Worm (Caenorhabditis elegans) whole organism, midembryonic: ENCODE results near the gene erp-44.2.

Source experiments
- T22C8.4 ChIP-seq: fragments of 200-800 bp; sonication (Bioruptor generic); IDR thresholded peaks from 2 replicates; pipeline ENCODE4 v1.3.6; 2022; ENCODE audit warnings: missing genetic modification characterization, missing compliant biosample characterization
- cog-1 ChIP-seq: sonication (generic microtip); optimal IDR thresholded peaks from 2 replicates; lab custom pipeline; 2016; ENCODE audit warnings: missing genetic modification characterization, missing compliant biosample characterization
- flt-1 ChIP-seq: fragments of 200-800 bp; sonication (Bioruptor generic); IDR thresholded peaks from 2 replicates; pipeline ENCODE4 v1.3.6; 2022; ENCODE audit warnings: missing genetic modification characterization, missing compliant biosample characterization
- ztf-23 ChIP-seq: fragments of 200-800 bp; sonication (Bioruptor generic); IDR thresholded peaks from 2 replicates; pipeline ENCODE4 v1.3.6; 2022; ENCODE audit warnings: missing genetic modification reagents, missing genetic modification characterization, missing compliant biosample characterization
- ztf-29 ChIP-seq: fragments of 200-800 bp; sonication (Bioruptor generic); IDR thresholded peaks from 2 replicates; pipeline ENCODE4 v1.3.6; 2022; ENCODE audit warnings: missing genetic modification reagents, missing genetic modification characterization, missing compliant biosample characterization

DNA sequence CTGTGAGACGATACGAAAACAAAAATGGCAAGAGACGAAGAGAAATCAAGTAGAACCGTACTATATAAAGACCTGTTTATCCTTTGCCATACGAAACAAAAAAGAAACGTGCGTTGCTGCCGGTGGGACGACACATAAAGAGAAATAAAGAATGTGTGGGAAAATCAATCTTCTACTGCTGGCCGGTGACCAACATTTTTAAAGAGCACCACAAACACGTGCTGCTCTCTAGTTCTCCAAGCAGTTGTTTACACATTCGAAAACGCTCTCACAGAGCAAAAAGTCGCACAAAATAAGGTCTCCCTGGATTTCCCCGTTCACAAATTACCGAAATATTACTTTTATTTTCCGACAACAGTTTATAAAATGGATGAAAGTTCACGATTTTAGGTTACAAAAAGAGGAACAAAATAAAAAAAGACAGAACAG is 44.9 kb downstream of the erp-44.2 start, which contains the start of gene imp-3:
- no peak for TF ChIP-seq flt-1
- no peak for TF ChIP-seq T22C8.4 (GFP tag; lab: Robert Waterston, UW)
- no peak for TF ChIP-seq ztf-29 (GFP tag; lab: Robert Waterston, UW)
- TF ChIP-seq cog-1 (tag; lab: Kevin White, UChicago): no peak
- TF ChIP-seq ztf-23 (GFP tag; lab: Robert Waterston, UW): no peak
